Fruit fly (Drosophila melanogaster): ENCODE data around the gene REG.

- TF ChIP-seq CG10631 (GFP tag; optimal IDR thresholded peaks at IDR 0.05) (no peak), Hr39 (GFP tag; optimal IDR thresholded peaks at IDR 0.05) (no peak)
Measured at dm6 chrX:13189032-13189431, 23.1 kb upstream of the REG start, which contains the start of gene Lgr4.
